Fruit fly (Drosophila melanogaster) whole organism, embryonic: ENCODE measurements around the gene Vps52.

Experiments
- Ada2b ChIP-seq: fragments of 200-800 bp; sonication (Bioruptor generic); IDR thresholded peaks from 2 replicates; pipeline ENCODE4 v1.3.6; 2022; ENCODE audit warnings: missing biosample characterization, missing genetic modification characterization
- Atf-2 ChIP-seq: fragments of 200-800 bp; sonication (Bioruptor generic); optimal IDR thresholded peaks from 2 replicates; lab custom pipeline; 2016; ENCODE audit warnings: missing biosample characterization, missing genetic modification characterization
- Atf3 ChIP-seq: fragments of 200-800 bp; sonication (Bioruptor generic); optimal IDR thresholded peaks from 3 replicates; lab custom pipeline; 2016; ENCODE audit warnings: missing biosample characterization, missing genetic modification characterization
- CG10959 ChIP-seq: fragments of 200-800 bp; sonication (Bioruptor generic); IDR thresholded peaks from 2 replicates; pipeline ENCODE4 v1.3.6; 2022; ENCODE audit warnings: missing biosample characterization, missing genetic modification characterization
- CG11696 ChIP-seq: fragments of 200-800 bp; sonication (Bioruptor generic); IDR thresholded peaks from 2 replicates; pipeline ENCODE4 v1.3.6; 2022; ENCODE audit warnings: missing biosample characterization, missing genetic modification characterization
- CG11723 ChIP-seq: fragments of 200-800 bp; sonication (Bioruptor generic); optimal IDR thresholded peaks from 2 replicates; lab custom pipeline; 2017; ENCODE audit warnings: missing biosample characterization, mild to moderate bottlenecking, missing genetic modification characterization
- CG12071 ChIP-seq: fragments of 200-800 bp; sonication (Bioruptor generic); optimal IDR thresholded peaks from 3 replicates; lab custom pipeline; 2018; ENCODE audit warnings: missing biosample characterization, mild to moderate bottlenecking, missing genetic modification characterization
- CG12236 ChIP-seq: fragments of 200-800 bp; sonication (Bioruptor generic); optimal IDR thresholded peaks from 2 replicates; lab custom pipeline; 2016; ENCODE audit warnings: missing biosample characterization, missing genetic modification characterization
- CG13775 ChIP-seq: fragments of 200-800 bp; sonication (Bioruptor generic); optimal IDR thresholded peaks from 3 replicates; lab custom pipeline; 2017; ENCODE audit warnings: missing biosample characterization, mild to moderate bottlenecking, missing genetic modification characterization
- CG15601 ChIP-seq: fragments of 200-800 bp; sonication (Bioruptor generic); optimal IDR thresholded peaks from 3 replicates; lab custom pipeline; 2019; ENCODE audit warnings: missing biosample characterization, mild to moderate bottlenecking, missing genetic modification characterization, moderate library complexity
- CG17912 ChIP-seq: fragments of 200-800 bp; sonication (Bioruptor generic); optimal IDR thresholded peaks from 2 replicates; lab custom pipeline; 2018; ENCODE audit warnings: missing biosample characterization, mild to moderate bottlenecking, missing genetic modification characterization
- CG3065 ChIP-seq: fragments of 200-800 bp; sonication (Bioruptor generic); optimal IDR thresholded peaks from 2 replicates; lab custom pipeline; 2016; ENCODE audit warnings: missing biosample characterization, missing genetic modification characterization
- CG3281 ChIP-seq: fragments of 200-800 bp; sonication (Bioruptor generic); optimal IDR thresholded peaks from 3 replicates; lab custom pipeline; 2017; ENCODE audit warnings: missing biosample characterization, mild to moderate bottlenecking, missing genetic modification characterization
- CG34422 ChIP-seq: fragments of 200-800 bp; sonication (Bioruptor generic); IDR thresholded peaks from 3 replicates; pipeline ENCODE4 v1.3.6; 2022; ENCODE audit warnings: missing biosample characterization, missing genetic modification characterization
- CG3726 ChIP-seq: fragments of 200-800 bp; sonication (Bioruptor generic); IDR thresholded peaks from 3 replicates; pipeline ENCODE4, ENCODE4 v1.3.6; 2022; ENCODE audit warnings: missing biosample characterization, missing genetic modification characterization
- CG5953 ChIP-seq: fragments of 200-800 bp; sonication (Bioruptor generic); IDR thresholded peaks from 2 replicates; pipeline ENCODE4 v1.3.6; 2022; ENCODE audit warnings: missing biosample characterization, missing genetic modification characterization
- CG6175 ChIP-seq: fragments of 200-800 bp; sonication (Bioruptor generic); IDR thresholded peaks from 3 replicates; pipeline ENCODE4 v1.3.6; 2022; ENCODE audit warnings: missing biosample characterization, missing genetic modification characterization
- CG7928 ChIP-seq: fragments of 200-800 bp; sonication (Bioruptor generic); optimal IDR thresholded peaks from 2 replicates; lab custom pipeline; 2017; ENCODE audit warnings: missing biosample characterization, mild to moderate bottlenecking, missing genetic modification characterization
- CG9437 ChIP-seq: fragments of 200-800 bp; sonication (Bioruptor generic); optimal IDR thresholded peaks from 2 replicates; lab custom pipeline; 2018; ENCODE audit warnings: missing biosample characterization, mild to moderate bottlenecking, missing genetic modification characterization
- CTCF ChIP-seq: fragments of 200-800 bp; sonication (Bioruptor generic); optimal IDR thresholded peaks from 2 replicates; lab custom pipeline; 2017; ENCODE audit warnings: missing biosample characterization, mild to moderate bottlenecking, missing genetic modification characterization, moderate library complexity
- Camta ChIP-seq: fragments of 200-800 bp; sonication (Bioruptor generic); optimal IDR thresholded peaks from 2 replicates; lab custom pipeline; 2016; ENCODE audit warnings: missing biosample characterization, missing genetic modification characterization
- D19B ChIP-seq: fragments of 200-800 bp; sonication (Bioruptor generic); optimal IDR thresholded peaks from 2 replicates; lab custom pipeline; 2017; ENCODE audit warnings: missing biosample characterization, mild to moderate bottlenecking, missing genetic modification characterization
- Doc2 ChIP-seq: fragments of 200-800 bp; sonication (Bioruptor generic); IDR thresholded peaks from 2 replicates; pipeline ENCODE4 v1.3.6; 2022; ENCODE audit warnings: missing biosample characterization, missing genetic modification characterization
- Dp ChIP-seq: fragments of 200-800 bp; sonication (Bioruptor generic); optimal IDR thresholded peaks from 2 replicates; lab custom pipeline; 2018; ENCODE audit warnings: missing biosample characterization, mild to moderate bottlenecking, missing genetic modification characterization, moderate library complexity
- Eip74EF ChIP-seq, 2 experiments: fragments of 200-800 bp in 1 of 2; fragments of >200 bp in 1 of 2; sonication (Bioruptor generic) in 1 of 2; optimal IDR thresholded peaks; 2 replicates each; lab custom pipeline; 2017 to 2019; ENCODE audit warnings: missing biosample characterization in 2 of 2, missing genetic modification characterization in 2 of 2, mild to moderate bottlenecking in 1 of 2, moderate library complexity in 1 of 2
- HLH4C ChIP-seq: fragments of 200-800 bp; sonication (Bioruptor generic); IDR thresholded peaks from 3 replicates; pipeline ENCODE4 v1.3.6; 2022; ENCODE audit warnings: missing biosample characterization, missing genetic modification characterization; ENCODE audit not compliant: partially characterized antibody
- Oli ChIP-seq: fragments of 200-800 bp; sonication (Bioruptor generic); optimal IDR thresholded peaks from 2 replicates; lab custom pipeline; 2018; ENCODE audit warnings: missing biosample characterization, mild to moderate bottlenecking, missing genetic modification characterization, moderate library complexity
- Optix ChIP-seq: fragments of 200-800 bp; sonication (Bioruptor generic); IDR thresholded peaks from 3 replicates; pipeline ENCODE4 v1.3.6; 2022; ENCODE audit warnings: missing biosample characterization, missing genetic modification characterization
- Scr ChIP-seq: fragments of 200-800 bp; sonication (Bioruptor generic); IDR thresholded peaks from 2 replicates; pipeline ENCODE4 v1.3.6; 2022; ENCODE audit warnings: missing biosample characterization, missing genetic modification characterization; ENCODE audit not compliant: partially characterized antibody
- Side ChIP-seq: fragments of 200-800 bp; sonication (Bioruptor generic); optimal IDR thresholded peaks from 2 replicates; lab custom pipeline; 2016; ENCODE audit warnings: missing biosample characterization, missing genetic modification characterization
- abd-A ChIP-seq: fragments of 200-800 bp; sonication (Bioruptor generic); optimal IDR thresholded peaks from 3 replicates; lab custom pipeline; 2019; ENCODE audit warnings: missing biosample characterization, mild to moderate bottlenecking, missing genetic modification characterization, moderate library complexity
- ato ChIP-seq: fragments of 200-800 bp; sonication (Bioruptor generic); IDR thresholded peaks from 2 replicates; pipeline ENCODE4 v1.3.6; 2022; ENCODE audit warnings: missing biosample characterization, missing genetic modification characterization; ENCODE audit not compliant: partially characterized antibody
- cad ChIP-seq: fragments of >200 bp; optimal IDR thresholded peaks from 2 replicates; lab custom pipeline; 2017; ENCODE audit warnings: missing biosample characterization, missing genetic modification characterization
- chif ChIP-seq, 2 experiments: fragments of 200-800 bp; sonication (Bioruptor generic); optimal IDR thresholded peaks; 3 replicates each; lab custom pipeline; 2016; ENCODE audit warnings: missing biosample characterization in 2 of 2, missing genetic modification characterization in 2 of 2
- danr ChIP-seq: fragments of 200-800 bp; sonication (Bioruptor generic); IDR thresholded peaks from 2 replicates; pipeline ENCODE4 v1.3.6; 2022; ENCODE audit warnings: missing biosample characterization, missing genetic modification characterization
- eyg ChIP-seq: fragments of 200-800 bp; sonication (Bioruptor generic); optimal IDR thresholded peaks from 3 replicates; lab custom pipeline; 2016; ENCODE audit warnings: missing biosample characterization, missing genetic modification characterization
- hb ChIP-seq: fragments of 200-800 bp; sonication (Bioruptor generic); IDR thresholded peaks from 3 replicates; pipeline ENCODE4 v1.3.6; 2022; ENCODE audit warnings: missing biosample characterization, missing genetic modification characterization; ENCODE audit not compliant: partially characterized antibody
- jing ChIP-seq: fragments of 200-800 bp; sonication (Bioruptor generic); optimal IDR thresholded peaks from 2 replicates; lab custom pipeline; 2018; ENCODE audit warnings: missing biosample characterization, mild to moderate bottlenecking, missing genetic modification characterization
- jumu ChIP-seq: fragments of 200-800 bp; sonication (Bioruptor generic); optimal IDR thresholded peaks from 3 replicates; lab custom pipeline; 2016; ENCODE audit warnings: missing biosample characterization, missing genetic modification characterization
- maf-S ChIP-seq: fragments of 200-800 bp; sonication (Bioruptor generic); optimal IDR thresholded peaks from 2 replicates; lab custom pipeline; 2016; ENCODE audit warnings: missing biosample characterization, missing genetic modification characterization
- odd ChIP-seq: fragments of 200-800 bp; sonication (Bioruptor generic); optimal IDR thresholded peaks from 2 replicates; lab custom pipeline; 2017; ENCODE audit warnings: missing biosample characterization, mild to moderate bottlenecking, missing genetic modification characterization
- rib ChIP-seq: fragments of 200-800 bp; sonication (Bioruptor generic); IDR thresholded peaks from 2 replicates; pipeline ENCODE4 v1.3.6; 2022; ENCODE audit warnings: missing biosample characterization, missing genetic modification characterization
- shn ChIP-seq: fragments of 200-800 bp; sonication (Bioruptor generic); optimal IDR thresholded peaks from 3 replicates; lab custom pipeline; 2016; ENCODE audit warnings: missing biosample characterization, missing genetic modification characterization
- slbo ChIP-seq: fragments of 200-800 bp; sonication (Bioruptor generic); IDR thresholded peaks from 2 replicates; pipeline ENCODE4 v1.3.6; 2022; ENCODE audit warnings: missing biosample characterization, missing genetic modification characterization
- ssp ChIP-seq: fragments of 200-800 bp; sonication (Bioruptor generic); IDR thresholded peaks from 2 replicates; pipeline ENCODE4 v1.3.6; 2022; ENCODE audit warnings: missing biosample characterization, missing genetic modification characterization
- sug ChIP-seq: fragments of 200-800 bp; optimal IDR thresholded peaks from 2 replicates; lab custom pipeline; 2019; ENCODE audit warnings: missing biosample characterization, mild to moderate bottlenecking, missing genetic modification characterization, moderate library complexity
- tin ChIP-seq: fragments of 200-800 bp; sonication (Bioruptor generic); optimal IDR thresholded peaks from 3 replicates; lab custom pipeline; 2016; ENCODE audit warnings: missing biosample characterization, missing genetic modification characterization
- tup ChIP-seq: fragments of 200-800 bp; sonication (Bioruptor generic); optimal IDR thresholded peaks from 2 replicates; lab custom pipeline; 2016; ENCODE audit warnings: missing biosample characterization, mild to moderate bottlenecking, missing genetic modification characterization, moderate library complexity
- usp ChIP-seq: fragments of >200 bp; optimal IDR thresholded peaks from 2 replicates; lab custom pipeline; 2017; ENCODE audit warnings: missing biosample characterization, missing genetic modification characterization
- vfl ChIP-seq: fragments of 200-800 bp; sonication (Bioruptor generic); optimal IDR thresholded peaks from 2 replicates; lab custom pipeline; 2016; ENCODE audit warnings: missing biosample characterization, missing genetic modification characterization
- vnd ChIP-seq: fragments of 200-800 bp; sonication (Bioruptor generic); IDR thresholded peaks from 3 replicates; pipeline ENCODE4 v1.3.6; 2022; ENCODE audit warnings: missing biosample characterization, missing genetic modification characterization; ENCODE audit not compliant: partially characterized antibody
- vvl ChIP-seq: fragments of 200-800 bp; sonication (Bioruptor generic); IDR thresholded peaks from 2 replicates; pipeline ENCODE4 v1.3.6; 2022; ENCODE audit warnings: missing biosample characterization, missing genetic modification characterization
- zen ChIP-seq: fragments of 200-800 bp; sonication (Bioruptor generic); optimal IDR thresholded peaks from 3 replicates; lab custom pipeline; 2018; ENCODE audit warnings: missing biosample characterization, mild to moderate bottlenecking, missing genetic modification characterization, moderate library complexity

Vps52 gene

dm6 chr2L:5527861-5528260 lies 4.2 kb upstream of the Vps52 start, which contains the start of gene CG31915 (continued):
- no peak for TF ChIP-seq Optix (GFP tag; lab: Robert Waterston, UW)
- TF ChIP-seq D19B, result no peak
- peak; percentile 67 for TF ChIP-seq Scr (GFP tag; lab: Robert Waterston, UW)
- no peak for TF ChIP-seq shn
- peak; percentile 73; the same call in 2 of the 3 replicates for TF ChIP-seq vnd (GFP tag; lab: Robert Waterston, UW)
- TF ChIP-seq CG3065 (GFP tag; lab: Kevin White, UChicago), result no peak
- no peak for TF ChIP-seq Eip74EF (GFP tag; optimal IDR thresholded peaks at IDR 0.05; lab: Kevin White, UChicago)
- TF ChIP-seq eyg (GFP tag; lab: Kevin White, UChicago), result no peak
- TF ChIP-seq CTCF (GFP tag; lab: Kevin White, UChicago), result no peak
- no peak for TF ChIP-seq jing
- TF ChIP-seq vvl (GFP tag; lab: Robert Waterston, UW), result no peak
- no peak for TF ChIP-seq rib (GFP tag; lab: Robert Waterston, UW)
- TF ChIP-seq CG10959 (GFP tag; lab: Robert Waterston, UW), result no peak
- TF ChIP-seq CG3726, result no peak
- TF ChIP-seq tup (GFP tag; lab: Kevin White, UChicago), result no peak
- TF ChIP-seq CG7928, result no peak
- no peak for TF ChIP-seq Doc2
- no peak for TF ChIP-seq abd-A (tag; lab: Kevin White, UChicago)
- no peak for TF ChIP-seq CG11723
- TF ChIP-seq odd (GFP tag; lab: Kevin White, UChicago), result no peak
- no peak for TF ChIP-seq CG15601 (tag; lab: Kevin White, UChicago)
- TF ChIP-seq sug (tag; lab: Kevin White, UChicago), result no peak
- no peak for TF ChIP-seq CG3281 (GFP tag; lab: Kevin White, UChicago)
- no peak for TF ChIP-seq CG9437 (GFP tag; lab: Kevin White, UChicago)
- TF ChIP-seq CG12236, result no peak
- TF ChIP-seq Atf-2, result no peak
- peak; percentile 85 for TF ChIP-seq hb
- no peak for TF ChIP-seq maf-S (GFP tag; lab: Kevin White, UChicago)
- TF ChIP-seq CG17912 (GFP tag; lab: Kevin White, UChicago), result no peak
- TF ChIP-seq cad (GFP tag; lab: Kevin White, UChicago), result peak; percentile 92
- TF ChIP-seq CG34422, result peak; percentile 47; the same call in 1 of the 3 replicates
- peak; percentile 84 for TF ChIP-seq ato (GFP tag; lab: Robert Waterston, UW)
- TF ChIP-seq CG13775, result no peak
- TF ChIP-seq Dp (GFP tag; lab: Kevin White, UChicago), result peak; percentile 87
- no peak for TF ChIP-seq chif (GFP tag; optimal IDR thresholded peaks at IDR 0.05; lab: Kevin White, UChicago)
- TF ChIP-seq vfl (GFP tag; lab: Kevin White, UChicago), result no peak
- no peak for TF ChIP-seq Oli (tag; lab: Kevin White, UChicago)
- no peak for TF ChIP-seq Ada2b
- no peak for TF ChIP-seq CG6175
- no peak for TF ChIP-seq danr (GFP tag; lab: Robert Waterston, UW)
- no peak for TF ChIP-seq usp (GFP tag; lab: Kevin White, UChicago)
- peak; percentile 87 for TF ChIP-seq HLH4C (GFP tag; lab: Robert Waterston, UW)
- no peak for TF ChIP-seq CG12071 (GFP tag; lab: Kevin White, UChicago)
- TF ChIP-seq CG11696 (GFP tag; lab: Robert Waterston, UW), result no peak
- TF ChIP-seq tin (GFP tag; lab: Kevin White, UChicago), result no peak
- no peak for TF ChIP-seq Atf3
- no peak for TF ChIP-seq zen (tag; lab: Kevin White, UChicago)
- TF ChIP-seq ssp (GFP tag; lab: Robert Waterston, UW), result no peak
- no peak for TF ChIP-seq jumu (GFP tag; lab: Kevin White, UChicago)
- no peak for TF ChIP-seq slbo
- no peak for TF ChIP-seq CG5953
- TF ChIP-seq Side (GFP tag; lab: Kevin White, UChicago), result no peak
- no peak for TF ChIP-seq Camta
